Worm (Caenorhabditis elegans) whole organism, midembryonic: ENCODE results near the gene vps-33.1.

Source experiments
- T22C8.4 ChIP-seq: fragments of 200-800 bp; sonication (Bioruptor generic); IDR thresholded peaks from 2 replicates; pipeline ENCODE4 v1.3.6; 2022; ENCODE audit warnings: missing genetic modification characterization, missing compliant biosample characterization
- cog-1 ChIP-seq: sonication (generic microtip); optimal IDR thresholded peaks from 2 replicates; lab custom pipeline; 2016; ENCODE audit warnings: missing genetic modification characterization, missing compliant biosample characterization
- flt-1 ChIP-seq: fragments of 200-800 bp; sonication (Bioruptor generic); IDR thresholded peaks from 2 replicates; pipeline ENCODE4 v1.3.6; 2022; ENCODE audit warnings: missing genetic modification characterization, missing compliant biosample characterization
- klf-2 ChIP-seq: fragments of 200-800 bp; sonication (Bioruptor generic); conservative IDR thresholded peaks from 2 replicates; pipeline ENCODE4 v1.3.6; 2022; ENCODE audit warnings: missing genetic modification reagents, missing genetic modification characterization, missing compliant biosample characterization
- med-1 ChIP-seq: sonication (generic microtip); optimal IDR thresholded peaks from 2 replicates; lab custom pipeline; 2017; ENCODE audit warnings: missing genetic modification characterization, mild to moderate bottlenecking, missing compliant biosample characterization, antibody characterized with exemption, missing genetic modification reagents; ENCODE audit not compliant: insufficient read depth
- ref-1 ChIP-seq: fragments of 200-800 bp; sonication (Bioruptor generic); conservative IDR thresholded peaks from 2 replicates; pipeline ENCODE4 v1.3.6; 2022; ENCODE audit warnings: missing genetic modification reagents, missing genetic modification characterization, missing compliant biosample characterization
- tab-1 ChIP-seq: fragments of 200-800 bp; sonication (Bioruptor generic); IDR thresholded peaks from 2 replicates; pipeline ENCODE4 v1.3.6; 2022; ENCODE audit warnings: missing genetic modification characterization, missing compliant biosample characterization
- ztf-23 ChIP-seq: fragments of 200-800 bp; sonication (Bioruptor generic); IDR thresholded peaks from 2 replicates; pipeline ENCODE4 v1.3.6; 2022; ENCODE audit warnings: missing genetic modification reagents, missing genetic modification characterization, missing compliant biosample characterization
- ztf-29 ChIP-seq: fragments of 200-800 bp; sonication (Bioruptor generic); IDR thresholded peaks from 2 replicates; pipeline ENCODE4 v1.3.6; 2022; ENCODE audit warnings: missing genetic modification reagents, missing genetic modification characterization, missing compliant biosample characterization

DNA sequence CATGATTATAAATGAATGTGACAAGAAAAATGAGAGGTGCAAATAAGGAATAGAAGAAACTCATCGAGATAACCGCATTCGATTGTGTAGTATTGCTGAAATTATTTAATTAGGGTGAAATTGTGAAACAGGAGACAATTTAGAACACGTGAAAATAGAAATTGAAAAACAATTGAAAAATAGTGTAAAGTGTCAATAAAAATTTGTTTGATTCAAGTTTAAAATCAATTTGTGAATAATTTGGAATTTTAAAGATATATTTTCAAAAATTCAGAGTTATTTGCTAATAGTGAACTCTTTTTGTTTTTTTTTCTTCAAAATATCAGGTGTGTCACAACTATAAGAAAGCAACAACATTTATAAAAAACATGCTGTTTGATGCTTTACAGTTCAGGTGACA lies 30.6 kb downstream of the vps-33.1 start, which contains the start of gene ZK370.4:
- TF ChIP-seq ref-1 (GFP tag; lab: Robert Waterston, UW): no peak
- no peak for TF ChIP-seq cog-1
- no peak for TF ChIP-seq flt-1 (GFP tag; lab: Robert Waterston, UW)
- TF ChIP-seq klf-2 (GFP tag; lab: Robert Waterston, UW): no peak
- TF ChIP-seq T22C8.4 (GFP tag; lab: Robert Waterston, UW): no peak
- no peak for TF ChIP-seq tab-1 (GFP tag; lab: Robert Waterston, UW)
- no peak for TF ChIP-seq med-1 (GFP tag; lab: Kevin White, UChicago)
- TF ChIP-seq ztf-23 (GFP tag; lab: Robert Waterston, UW): no peak
- no peak for TF ChIP-seq ztf-29 (GFP tag; lab: Robert Waterston, UW)
